Worm (Caenorhabditis elegans): Measurements from ENCODE around the gene srh-137.

DNA sequence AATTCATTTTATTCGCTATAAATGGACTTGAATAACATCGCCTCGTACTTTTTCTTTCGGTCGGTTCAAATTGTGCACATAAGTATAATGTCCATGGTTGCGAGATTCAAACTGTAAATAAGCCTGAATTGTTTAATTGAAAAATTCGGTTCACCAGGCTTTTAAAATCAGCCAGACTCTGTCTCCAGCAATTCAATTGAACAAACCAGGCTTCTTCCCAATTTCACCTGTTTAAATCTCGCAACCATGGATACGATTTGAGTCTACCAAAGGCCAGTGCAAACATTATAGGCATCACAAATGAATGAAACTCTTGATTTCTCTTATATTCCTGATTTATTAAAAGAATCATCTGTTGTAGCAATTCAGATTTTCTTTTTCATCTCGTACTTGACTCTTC lies 15.1 kb upstream of the srh-137 start, which contains the start of gene srz-100:
- TF ChIP-seq klf-2 (GFP tag; conservative IDR thresholded peaks at IDR 0.05) (no peak), ref-1 (GFP tag; conservative IDR thresholded peaks at IDR 0.05) (no peak), flt-1 (GFP tag; IDR thresholded peaks at IDR 0.05) (no peak), T22C8.4 (GFP tag; IDR thresholded peaks at IDR 0.05) (no peak), med-1 (GFP tag; optimal IDR thresholded peaks at IDR 0.05; ENCODE audit: insufficient read depth) (no peak), tab-1 (GFP tag; IDR thresholded peaks at IDR 0.05) (no peak), ztf-23 (GFP tag; IDR thresholded peaks at IDR 0.05) (no peak), cog-1 (tag; optimal IDR thresholded peaks at IDR 0.05) (no peak), ztf-29 (GFP tag; IDR thresholded peaks at IDR 0.05) (no peak)

Data from whole organism, midembryonic.